Fruit fly (Drosophila melanogaster): ENCODE results near the gene sev.

DNA sequence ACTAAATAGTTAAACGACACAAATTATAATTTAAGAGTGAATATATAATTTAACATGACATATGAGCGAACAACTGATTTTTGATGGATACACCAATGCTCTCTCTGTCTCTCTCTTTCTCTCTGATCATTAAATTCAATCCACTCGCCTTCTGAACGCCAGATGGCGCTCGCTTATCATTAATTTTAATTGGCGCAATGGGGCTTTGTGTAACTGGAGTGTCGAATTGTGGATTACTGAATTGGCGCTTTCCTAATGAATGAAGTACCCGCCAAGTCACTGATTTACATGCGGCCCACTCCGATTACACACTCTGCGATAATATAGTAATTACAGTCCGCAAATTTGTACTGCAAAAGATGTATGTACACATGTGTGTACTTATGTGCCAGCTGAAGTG, 4.3 kb downstream of the sev start:
- TF ChIP-seq lz (GFP tag; optimal IDR thresholded peaks at IDR 0.05) (no peak), OdsH (GFP tag; optimal IDR thresholded peaks at IDR 0.05) (no peak), esn (GFP tag; optimal IDR thresholded peaks at IDR 0.05) (no peak), Gug (GFP tag; IDR thresholded peaks at IDR 0.05) (no peak), CG1621 (tag; optimal IDR thresholded peaks at IDR 0.05) (no peak), Blimp-1 (GFP tag; optimal IDR thresholded peaks at IDR 0.05) (no peak), CG6163 (GFP tag; IDR thresholded peaks at IDR 0.05) (no peak), CG6276 (GFP tag; optimal IDR thresholded peaks at IDR 0.05) (no peak), CG4318 (GFP tag; optimal IDR thresholded peaks at IDR 0.05) (no peak), cyc (GFP tag; optimal IDR thresholded peaks at IDR 0.05) (no peak), CG8632 (GFP tag; optimal IDR thresholded peaks at IDR 0.05) (no peak), CG3919 (GFP tag; optimal IDR thresholded peaks at IDR 0.05) (no peak), CG6854 (GFP tag; optimal IDR thresholded peaks at IDR 0.05) (no peak)

All from whole organism, prepupa.